Fruit fly (Drosophila melanogaster) Kc167 (cell line): ENCODE data around the gene CG14212.

ENCODE experiments used
- Myc ChIP-seq: fragments of >200 bp; optimal IDR thresholded peaks from 2 replicates; lab custom pipeline; 2017; ENCODE audit warnings: missing external identifiers
- Sin3A ChIP-seq: fragments of >200 bp; optimal IDR thresholded peaks from 2 replicates; lab custom pipeline; 2018; ENCODE audit warnings: missing external identifiers
- h ChIP-seq: fragments of >200 bp; optimal IDR thresholded peaks from 3 replicates; lab custom pipeline; 2018; ENCODE audit warnings: missing external identifiers
- insv ChIP-seq: fragments of >200 bp; optimal IDR thresholded peaks from 3 replicates; lab custom pipeline; 2018; ENCODE audit warnings: missing external identifiers
- psq ChIP-seq: fragments of >200 bp; optimal IDR thresholded peaks from 2 replicates; lab custom pipeline; 2017; ENCODE audit warnings: missing external identifiers
- ttk ChIP-seq: sonication (Bioruptor generic); optimal IDR thresholded peaks from 2 replicates; lab custom pipeline; 2017; ENCODE audit warnings: missing external identifiers

DNA sequence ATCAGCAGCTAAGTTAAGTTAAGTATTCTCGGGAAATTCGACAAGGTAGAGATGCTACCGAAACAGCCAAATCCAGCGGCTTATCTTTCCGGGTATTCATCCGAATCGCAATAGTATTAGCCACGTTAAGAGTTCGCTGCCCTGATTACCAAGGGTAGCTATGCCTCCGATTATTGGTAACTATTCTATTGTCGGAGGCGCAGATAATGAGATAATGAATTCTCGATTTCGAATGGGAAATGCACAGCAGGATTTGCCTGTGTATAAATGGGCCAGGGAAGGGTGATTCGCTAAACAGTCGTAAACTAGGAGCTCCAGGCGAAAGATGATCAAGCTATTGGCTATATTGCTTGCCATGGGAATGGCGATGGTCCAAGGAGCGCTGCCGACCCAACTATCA, 42.2 kb upstream of the CG14212 start, which contains the start of gene CG14204:
- TF ChIP-seq Sin3A: no peak
- no peak for TF ChIP-seq insv (lab: Kevin White, UChicago)
- TF ChIP-seq psq (lab: Kevin White, UChicago): no peak
- no peak for TF ChIP-seq h (lab: Kevin White, UChicago)
- TF ChIP-seq Myc (lab: Kevin White, UChicago): no peak
- TF ChIP-seq ttk (lab: Kevin White, UChicago): no peak
